Worm (Caenorhabditis elegans) whole organism, young adult: ENCODE data around the gene F44E5.1.

ENCODE experiments used
- B0261.1 ChIP-seq: sonication (generic microtip); optimal IDR thresholded peaks from 2 replicates; lab custom pipeline; 2016; ENCODE audit warnings: mild to moderate bottlenecking, missing genetic modification characterization, moderate library complexity, missing compliant biosample characterization
- C17E4.6 ChIP-seq: fragments of 200-800 bp; sonication (Bioruptor generic); IDR thresholded peaks from 2 replicates; pipeline ENCODE4 v1.3.6; 2022; ENCODE audit warnings: missing genetic modification reagents, missing genetic modification characterization, missing compliant biosample characterization
- F23B12.7 ChIP-seq: sonication (generic microtip); optimal IDR thresholded peaks from 2 replicates; lab custom pipeline; 2017; ENCODE audit warnings: missing genetic modification characterization, mild to moderate bottlenecking, missing compliant biosample characterization, antibody characterized with exemption, moderate library complexity; ENCODE audit not compliant: insufficient read depth
- F33H1.4 ChIP-seq: fragments of 200-800 bp; sonication (Bioruptor generic); IDR thresholded peaks from 2 replicates; pipeline ENCODE4 v1.3.6; 2022; ENCODE audit warnings: missing genetic modification reagents, missing genetic modification characterization, missing compliant biosample characterization
- F52B5.7 ChIP-seq: sonication (generic microtip); optimal IDR thresholded peaks from 2 replicates; lab custom pipeline; 2016; ENCODE audit warnings: mild to moderate bottlenecking, missing genetic modification characterization, missing compliant biosample characterization
- T07F8.4 ChIP-seq: sonication (generic microtip); optimal IDR thresholded peaks from 2 replicates; lab custom pipeline; 2016; ENCODE audit warnings: mild to moderate bottlenecking, missing genetic modification characterization, moderate library complexity, missing compliant biosample characterization
- Y56A3A.18 ChIP-seq: fragments of 200-800 bp; sonication (Bioruptor generic); IDR thresholded peaks from 2 replicates; pipeline ENCODE4 v1.3.6; 2022; ENCODE audit warnings: missing genetic modification reagents, missing genetic modification characterization, missing compliant biosample characterization
- Y67H2A.10 ChIP-seq: fragments of 200-800 bp; sonication (Bioruptor generic); conservative IDR thresholded peaks from 2 replicates; pipeline ENCODE4 v1.3.6; 2022; ENCODE audit warnings: missing genetic modification reagents, missing genetic modification characterization, missing compliant biosample characterization
- Y95B8A.8 ChIP-seq: fragments of 200-800 bp; sonication (Bioruptor generic); IDR thresholded peaks from 2 replicates; pipeline ENCODE4 v1.3.6; 2022; ENCODE audit warnings: missing genetic modification reagents, missing genetic modification characterization, missing compliant biosample characterization
- ZK185.1 ChIP-seq: sonication (generic microtip); optimal IDR thresholded peaks from 2 replicates; lab custom pipeline; 2016; ENCODE audit warnings: mild to moderate bottlenecking, missing genetic modification characterization, missing compliant biosample characterization; ENCODE audit not compliant: poor library complexity, severe bottlenecking
- aptf-2 ChIP-seq: fragments of 200-800 bp; sonication (Bioruptor generic); conservative IDR thresholded peaks from 2 replicates; pipeline ENCODE4 v1.3.6; 2022; ENCODE audit warnings: missing genetic modification reagents, missing genetic modification characterization, missing compliant biosample characterization
- atf-7 ChIP-seq: sonication (generic microtip); optimal IDR thresholded peaks from 2 replicates; lab custom pipeline; 2017; ENCODE audit warnings: mild to moderate bottlenecking, missing genetic modification characterization, missing compliant biosample characterization
- attf-5 ChIP-seq: fragments of 200-800 bp; sonication (Bioruptor generic); optimal IDR thresholded peaks from 2 replicates; lab custom pipeline; 2018; ENCODE audit warnings: mild to moderate bottlenecking, missing genetic modification characterization, missing compliant biosample characterization
- bed-2 ChIP-seq: fragments of 200-800 bp; sonication (Bioruptor generic); IDR thresholded peaks from 2 replicates; pipeline ENCODE4 v1.3.6; 2022; ENCODE audit warnings: missing genetic modification reagents, missing genetic modification characterization, missing compliant biosample characterization
- ceh-100 ChIP-seq: fragments of 200-800 bp; sonication (Bioruptor generic); IDR thresholded peaks from 2 replicates; pipeline ENCODE4 v1.3.6; 2022; ENCODE audit warnings: missing genetic modification reagents, missing genetic modification characterization, missing compliant biosample characterization
- ceh-40 ChIP-seq: fragments of 200-800 bp; sonication (Bioruptor generic); IDR thresholded peaks from 2 replicates; pipeline ENCODE4 v1.3.6; 2022; ENCODE audit warnings: missing genetic modification characterization, missing compliant biosample characterization
- chd-7 ChIP-seq: sonication (generic microtip); optimal IDR thresholded peaks from 2 replicates; lab custom pipeline; 2016; ENCODE audit warnings: mild to moderate bottlenecking, missing genetic modification characterization, moderate library complexity, missing compliant biosample characterization
- die-1 ChIP-seq: sonication (generic microtip); optimal IDR thresholded peaks from 2 replicates; lab custom pipeline; 2016; ENCODE audit warnings: missing genotype, mild to moderate bottlenecking, missing genetic modification characterization, missing compliant biosample characterization
- dox-1 ChIP-seq: fragments of 200-800 bp; sonication (Bioruptor generic); IDR thresholded peaks from 2 replicates; pipeline ENCODE4 v1.3.6; 2022; ENCODE audit warnings: missing genetic modification reagents, missing genetic modification characterization, missing compliant biosample characterization
- dpff-1 ChIP-seq: sonication (generic microtip); optimal IDR thresholded peaks from 2 replicates; lab custom pipeline; 2017; ENCODE audit warnings: mild to moderate bottlenecking, missing genetic modification characterization, missing compliant biosample characterization
- dpl-1 ChIP-seq: fragments of 150-350 bp; optimal IDR thresholded peaks from 2 replicates; lab custom pipeline; 2014; ENCODE audit warnings: missing biosample characterization, missing genetic modification reagents, missing genetic modification characterization
- efl-1 ChIP-seq: fragments of 150-350 bp; optimal IDR thresholded peaks from 2 replicates; lab custom pipeline; 2014; ENCODE audit warnings: missing biosample characterization, missing genetic modification reagents, missing genetic modification characterization
- egl-18 ChIP-seq: fragments of 200-800 bp; sonication (Bioruptor generic); IDR thresholded peaks from 2 replicates; pipeline ENCODE4 v1.3.6; 2022; ENCODE audit warnings: missing genetic modification reagents, missing genetic modification characterization, missing compliant biosample characterization
- fkh-3 ChIP-seq: sonication (generic microtip); optimal IDR thresholded peaks from 2 replicates; lab custom pipeline; 2016; ENCODE audit warnings: mild to moderate bottlenecking, missing genetic modification characterization, missing compliant biosample characterization
- hmg-20 ChIP-seq: fragments of 200-800 bp; sonication (Bioruptor generic); IDR thresholded peaks from 2 replicates; pipeline ENCODE4 v1.3.6; 2022; ENCODE audit warnings: missing genetic modification reagents, missing genetic modification characterization, missing compliant biosample characterization
- hsf-1 ChIP-seq: fragments of 200-800 bp; sonication (Bioruptor generic); IDR thresholded peaks from 2 replicates; pipeline ENCODE4 v1.3.6; 2022; ENCODE audit warnings: missing genetic modification reagents, missing genetic modification characterization, missing compliant biosample characterization
- let-607 ChIP-seq, 2 experiments: fragments of 200-800 bp in 1 of 2; sonication (Bioruptor generic) in 1 of 2; sonication (generic microtip) in 1 of 2; optimal IDR thresholded peaks; 2 replicates each; lab custom pipeline; 2016 to 2018; ENCODE audit warnings: mild to moderate bottlenecking in 2 of 2, missing compliant biosample characterization in 2 of 2, missing genetic modification characterization in 2 of 2, moderate library complexity in 2 of 2, missing genotype in 1 of 2
- lin-54 ChIP-seq: fragments of 200-800 bp; sonication (Bioruptor generic); optimal IDR thresholded peaks from 2 replicates; lab custom pipeline; 2018; ENCODE audit warnings: mild to moderate bottlenecking, missing genetic modification characterization, missing compliant biosample characterization
- lir-1 ChIP-seq: fragments of 200-800 bp; sonication (Bioruptor generic); conservative IDR thresholded peaks from 2 replicates; pipeline ENCODE4 v1.3.6; 2022; ENCODE audit warnings: missing genetic modification reagents, missing genetic modification characterization, missing compliant biosample characterization
- lsl-1 ChIP-seq: fragments of 200-800 bp; sonication (Bioruptor generic); optimal IDR thresholded peaks from 2 replicates; lab custom pipeline; 2018; ENCODE audit warnings: mild to moderate bottlenecking, missing genetic modification characterization, moderate library complexity, missing compliant biosample characterization
- madf-3 ChIP-seq: fragments of 200-800 bp; sonication (Bioruptor generic); IDR thresholded peaks from 2 replicates; pipeline ENCODE4 v1.3.6; 2022; ENCODE audit warnings: missing genetic modification reagents, missing genetic modification characterization, missing compliant biosample characterization
- mcd-1 ChIP-seq: fragments of 200-800 bp; sonication (Bioruptor generic); IDR thresholded peaks from 2 replicates; pipeline ENCODE4 v1.3.6; 2022; ENCODE audit warnings: missing genetic modification reagents, missing genetic modification characterization, missing compliant biosample characterization
- nhr-179 ChIP-seq: sonication (generic microtip); optimal IDR thresholded peaks from 2 replicates; lab custom pipeline; 2016; ENCODE audit warnings: mild to moderate bottlenecking, missing genetic modification characterization, missing compliant biosample characterization
- nhr-27 ChIP-seq: fragments of 200-800 bp; sonication (Bioruptor generic); optimal IDR thresholded peaks from 2 replicates; lab custom pipeline; 2018; ENCODE audit warnings: mild to moderate bottlenecking, missing genetic modification characterization, moderate library complexity, missing compliant biosample characterization
- pbrm-1 ChIP-seq: fragments of 200-800 bp; sonication (Bioruptor generic); IDR thresholded peaks from 2 replicates; pipeline ENCODE4 v1.3.6; 2022; ENCODE audit warnings: missing genetic modification reagents, missing genetic modification characterization, missing compliant biosample characterization
- rcor-1 ChIP-seq: fragments of 200-800 bp; sonication (Bioruptor generic); IDR thresholded peaks from 2 replicates; pipeline ENCODE4 v1.3.6; 2022; ENCODE audit warnings: missing genetic modification reagents, missing genetic modification characterization, missing compliant biosample characterization
- rec-8 ChIP-seq, 2 experiments: sonication (generic microtip); optimal IDR thresholded peaks; 2 replicates each; lab custom pipeline; 2016; ENCODE audit warnings: mild to moderate bottlenecking in 2 of 2, missing genetic modification characterization in 2 of 2, missing genetic modification reagents in 2 of 2, missing genotype in 2 of 2, missing biosample characterization in 1 of 2, missing compliant biosample characterization in 1 of 2, moderate library complexity in 1 of 2
- sea-2 ChIP-seq: fragments of 200-800 bp; sonication (Bioruptor generic); IDR thresholded peaks from 2 replicates; pipeline ENCODE4 v1.3.6; 2022; ENCODE audit warnings: missing genetic modification characterization, missing compliant biosample characterization
- snpc-1.1 ChIP-seq: sonication (generic microtip); optimal IDR thresholded peaks from 2 replicates; lab custom pipeline; 2017; ENCODE audit warnings: missing genetic modification characterization, mild to moderate bottlenecking, missing compliant biosample characterization, antibody characterized with exemption, moderate library complexity, missing genotype, missing genetic modification reagents; ENCODE audit not compliant: insufficient read depth
- snpc-1.3 ChIP-seq: sonication (generic microtip); optimal IDR thresholded peaks from 2 replicates; lab custom pipeline; 2017; ENCODE audit warnings: missing genetic modification characterization, mild to moderate bottlenecking, missing compliant biosample characterization, antibody characterized with exemption, moderate library complexity, missing genotype, missing genetic modification reagents; ENCODE audit not compliant: insufficient read depth
- unc-62 ChIP-seq: fragments of 150-350 bp; optimal IDR thresholded peaks from 2 replicates; lab custom pipeline; 2014; ENCODE audit warnings: missing biosample characterization, missing genetic modification reagents, missing genetic modification characterization
- zfh-2 ChIP-seq: fragments of 200-800 bp; sonication (Bioruptor generic); conservative IDR thresholded peaks from 2 replicates; pipeline ENCODE4 v1.3.6; 2022; ENCODE audit warnings: missing genetic modification reagents, missing genetic modification characterization, missing compliant biosample characterization
- ztf-25 ChIP-seq: fragments of 200-800 bp; sonication (Bioruptor generic); IDR thresholded peaks from 2 replicates; pipeline ENCODE4 v1.3.6; 2022; ENCODE audit warnings: missing genetic modification reagents, missing genetic modification characterization, missing compliant biosample characterization
- ztf-28 ChIP-seq: fragments of 200-800 bp; sonication (Bioruptor generic); IDR thresholded peaks from 2 replicates; pipeline ENCODE4 v1.3.6; 2022; ENCODE audit warnings: missing genetic modification reagents, missing genetic modification characterization, missing compliant biosample characterization
- ztf-6 ChIP-seq: fragments of 200-800 bp; sonication (Bioruptor generic); IDR thresholded peaks from 2 replicates; pipeline ENCODE4 v1.3.6; 2022; ENCODE audit warnings: missing genetic modification reagents, missing genetic modification characterization, missing compliant biosample characterization

The F44E5.1 gene

DNA sequence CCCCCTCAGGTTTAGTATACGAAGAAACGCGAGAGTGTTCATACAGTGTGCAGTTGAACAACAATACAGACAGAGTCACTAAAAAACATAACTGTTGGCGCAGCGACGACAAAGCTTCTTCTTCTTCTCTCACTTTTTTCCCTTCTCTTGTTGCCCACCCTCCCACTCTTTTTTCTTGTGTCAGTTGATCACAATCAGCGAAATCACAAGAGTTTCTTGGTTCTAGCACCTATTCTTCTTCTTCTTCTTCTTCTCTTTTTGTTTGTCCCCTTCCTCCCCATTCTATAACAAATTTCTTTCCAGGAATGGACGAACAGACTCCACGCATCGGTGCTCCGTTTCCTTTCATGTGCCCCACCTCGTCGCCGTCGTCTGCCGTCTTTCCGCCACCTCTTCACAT, 16.1 kb upstream of the F44E5.1 start, which contains the start of gene F43G6.4:
Gene F43G6.4 (plus strand): TSS at position 301 of the 400 bp plus-strand sequence.
- TF ChIP-seq ztf-25 (GFP tag; lab: Robert Waterston, UW) = no peak

DNA sequence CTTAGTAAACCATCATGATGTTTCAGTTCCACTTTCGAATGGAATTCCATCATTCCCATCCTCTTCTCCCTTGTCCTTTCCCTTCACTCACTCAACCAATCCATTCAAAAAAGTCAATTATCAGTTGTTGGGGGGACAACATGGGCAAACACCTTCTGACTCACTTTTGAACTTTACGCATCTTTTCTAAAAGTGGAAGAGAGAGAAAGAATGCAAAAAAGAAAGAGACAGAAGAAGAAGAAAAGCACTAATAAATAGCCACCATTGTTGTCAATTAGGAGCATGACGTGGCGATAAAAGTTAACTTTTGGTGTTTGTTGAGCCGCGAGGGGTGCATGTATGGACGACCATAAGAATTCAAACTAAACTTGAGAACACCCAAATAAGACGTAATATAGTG, 13.7 kb upstream of the F44E5.1 start:
- TF ChIP-seq dpl-1 (GFP tag; lab: Kevin White, UChicago) = no peak
- TF ChIP-seq die-1 (tag; lab: Kevin White, UChicago) = no peak
- no peak for TF ChIP-seq unc-62 (GFP tag; lab: Kevin White, UChicago)
- no peak for TF ChIP-seq ztf-28 (GFP tag; lab: Robert Waterston, UW)
- TF ChIP-seq F52B5.7 (tag; lab: Kevin White, UChicago) = no peak
- no peak for TF ChIP-seq chd-7 (tag; lab: Kevin White, UChicago)
- no peak for TF ChIP-seq B0261.1 (tag; lab: Kevin White, UChicago)
- TF ChIP-seq atf-7 (tag; lab: Kevin White, UChicago) = no peak
- TF ChIP-seq rec-8 (tag; optimal IDR thresholded peaks at IDR 0.05; lab: Kevin White, UChicago) = no peak
- TF ChIP-seq C17E4.6 = no peak
- TF ChIP-seq ceh-100 (GFP tag; lab: Robert Waterston, UW) = no peak
- no peak for TF ChIP-seq ZK185.1 (tag; lab: Kevin White, UChicago)
- TF ChIP-seq let-607 (tag; optimal IDR thresholded peaks at IDR 0.05; lab: Kevin White, UChicago) = no peak
- no peak for TF ChIP-seq T07F8.4 (tag; lab: Kevin White, UChicago)
- no peak for TF ChIP-seq nhr-179
- TF ChIP-seq ceh-40 = no peak
- TF ChIP-seq lsl-1 (GFP tag; lab: Kevin White, UChicago) = no peak
- no peak for TF ChIP-seq F23B12.7
- TF ChIP-seq dpff-1 (tag; lab: Kevin White, UChicago) = no peak
- TF ChIP-seq, all 124 proteins: peak for 0

DNA sequence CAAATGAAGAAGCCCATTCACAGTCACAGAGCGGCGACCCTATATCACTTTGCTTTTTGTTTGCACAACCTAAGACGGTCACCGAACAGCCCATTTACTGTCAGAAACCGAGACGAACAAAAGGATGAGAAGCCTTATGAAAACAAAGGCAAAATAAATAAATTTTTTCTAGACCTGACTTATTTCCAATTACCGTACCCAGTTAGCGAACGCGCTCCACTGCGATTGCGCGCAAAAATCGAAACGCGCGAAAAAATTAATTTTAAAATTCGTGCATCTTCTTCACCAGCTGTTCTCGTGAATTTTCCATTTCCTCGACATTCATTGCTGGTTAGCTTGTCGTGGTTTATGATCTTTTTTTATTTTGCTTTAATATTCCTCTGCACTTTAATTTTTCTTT, 8.1 kb upstream of the F44E5.1 start, which contains the start of gene F43G6.16:
Gene F43G6.16 (minus strand): TSS at position 141 of the 400 bp plus-strand sequence.
- TF ChIP-seq lir-1 (GFP tag; lab: Robert Waterston, UW) (peak; percentile 77), ztf-25 (GFP tag; lab: Robert Waterston, UW) (0 out of 2 replicates have a peak, but pooled peaks have one; percentile 54), aptf-2 (GFP tag; lab: Robert Waterston, UW) (peak; percentile 28; the same call in 1 of the 2 replicates), egl-18 (no peak), rec-8 (tag; optimal IDR thresholded peaks at IDR 0.05; lab: Kevin White, UChicago) (no peak), pbrm-1 (peak; percentile 77), Y56A3A.18 (no peak), mcd-1 (GFP tag; lab: Robert Waterston, UW) (peak; percentile 94), madf-3 (GFP tag; lab: Robert Waterston, UW) (peak; percentile 90), bed-2 (GFP tag; lab: Robert Waterston, UW) (no peak), Y67H2A.10 (GFP tag; lab: Robert Waterston, UW) (no peak), efl-1 (GFP tag; lab: Kevin White, UChicago) (peak; percentile 98), unc-62 (GFP tag; lab: Kevin White, UChicago) (no peak), hsf-1 (GFP tag; lab: Robert Waterston, UW) (peak; percentile 86), hmg-20 (GFP tag; lab: Robert Waterston, UW) (no peak), lin-54 (GFP tag; lab: Kevin White, UChicago) (peak; percentile 95), nhr-179 (no peak), Y95B8A.8 (GFP tag; lab: Robert Waterston, UW) (peak; percentile 86), zfh-2 (no peak), dpff-1 (tag; lab: Kevin White, UChicago) (no peak), rcor-1 (peak; percentile 82), snpc-1.1 (tag; lab: Kevin White, UChicago) (peak; percentile 33), snpc-1.3 (tag; lab: Kevin White, UChicago) (peak; percentile 64), sea-2 (no peak), dox-1 (GFP tag; lab: Robert Waterston, UW) (peak; percentile 89), fkh-3 (tag; lab: Kevin White, UChicago) (no peak), attf-5 (GFP tag; lab: Kevin White, UChicago) (no peak), nhr-27 (tag; lab: Kevin White, UChicago) (no peak), ztf-6 (GFP tag; lab: Robert Waterston, UW) (no peak), F33H1.4 (GFP tag; lab: Robert Waterston, UW) (peak; percentile 89)
